Fruit fly (Drosophila melanogaster) Kc167 (cell line): ENCODE measurements around the gene CG45263.

Experiments used
- Myc ChIP-seq: fragments of >200 bp; optimal IDR thresholded peaks from 2 replicates; lab custom pipeline; 2017; ENCODE audit warnings: missing external identifiers
- Sin3A ChIP-seq: fragments of >200 bp; optimal IDR thresholded peaks from 2 replicates; lab custom pipeline; 2018; ENCODE audit warnings: missing external identifiers
- h ChIP-seq: fragments of >200 bp; optimal IDR thresholded peaks from 3 replicates; lab custom pipeline; 2018; ENCODE audit warnings: missing external identifiers
- insv ChIP-seq: fragments of >200 bp; optimal IDR thresholded peaks from 3 replicates; lab custom pipeline; 2018; ENCODE audit warnings: missing external identifiers
- psq ChIP-seq: fragments of >200 bp; optimal IDR thresholded peaks from 2 replicates; lab custom pipeline; 2017; ENCODE audit warnings: missing external identifiers
- ttk ChIP-seq: sonication (Bioruptor generic); optimal IDR thresholded peaks from 2 replicates; lab custom pipeline; 2017; ENCODE audit warnings: missing external identifiers

DNA sequence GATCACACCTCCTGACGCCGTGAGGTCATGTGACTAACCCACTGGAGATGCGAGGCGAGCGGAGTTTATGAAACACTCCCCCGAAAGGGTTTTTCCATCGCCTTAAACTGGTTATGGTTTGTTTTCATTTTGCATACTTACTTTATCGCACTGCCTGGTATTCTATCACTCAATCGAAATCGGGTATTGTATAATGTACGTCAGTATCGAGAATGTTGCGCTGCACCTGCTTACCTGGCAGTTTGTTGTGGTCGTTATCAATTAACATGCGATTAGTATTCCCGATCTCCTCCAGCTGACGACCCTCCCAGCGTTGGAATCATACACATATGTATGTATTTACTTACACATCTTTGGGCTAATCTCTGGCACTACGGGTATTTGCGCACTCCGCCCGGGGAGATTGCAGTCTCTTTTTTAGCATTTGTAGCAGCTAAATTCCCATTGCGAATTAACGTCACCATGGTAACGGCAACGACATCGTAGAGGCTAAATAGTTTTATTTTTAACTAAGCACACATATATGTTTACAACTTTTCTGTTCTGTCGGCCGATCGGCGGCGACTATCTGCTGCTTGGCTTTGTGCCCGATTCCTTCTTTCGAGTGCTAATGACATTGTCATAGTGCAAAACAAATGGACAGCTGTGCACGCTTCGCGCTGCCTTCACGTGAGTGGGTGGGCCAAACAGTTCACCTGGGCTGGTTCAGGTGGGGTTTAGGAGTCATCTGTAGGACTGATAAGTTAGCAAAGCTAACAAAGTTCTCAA, 124.3 kb downstream of the CG45263 start:
- no peak for TF ChIP-seq insv (lab: Kevin White, UChicago)
- no peak for TF ChIP-seq psq
- no peak for TF ChIP-seq Myc
- no peak for TF ChIP-seq h (lab: Kevin White, UChicago)
- TF ChIP-seq ttk (lab: Kevin White, UChicago): no peak
- TF ChIP-seq Sin3A (lab: Kevin White, UChicago): no peak
